Fruit fly (Drosophila melanogaster) whole organism: Measurements from ENCODE around the gene opm.

Experiments used
- CG8478 ChIP-seq: fragments of >200 bp; optimal IDR thresholded peaks from 2 replicates; lab custom pipeline; 2018; ENCODE audit warnings: inconsistent platforms
- Dll ChIP-seq: fragments of >200 bp; optimal IDR thresholded peaks from 2 replicates; lab custom pipeline; 2017
- EcR ChIP-seq, 2 experiments: fragments of >200 bp; optimal IDR thresholded peaks; 2 replicates each; lab custom pipeline; 2017; ENCODE audit warnings: missing biosample characterization in 2 of 2, missing genetic modification characterization in 2 of 2, missing genetic modification reagents in 2 of 2
- pan ChIP-seq: fragments of >200 bp; optimal IDR thresholded peaks from 2 replicates; lab custom pipeline; 2017
- psq ChIP-seq: fragments of >200 bp; optimal IDR thresholded peaks from 2 replicates; lab custom pipeline; 2017
- usp ChIP-seq: fragments of >200 bp; optimal IDR thresholded peaks from 2 replicates; lab custom pipeline; 2017; ENCODE audit warnings: missing biosample characterization, missing genetic modification characterization, mixed read lengths

opm gene

DNA sequence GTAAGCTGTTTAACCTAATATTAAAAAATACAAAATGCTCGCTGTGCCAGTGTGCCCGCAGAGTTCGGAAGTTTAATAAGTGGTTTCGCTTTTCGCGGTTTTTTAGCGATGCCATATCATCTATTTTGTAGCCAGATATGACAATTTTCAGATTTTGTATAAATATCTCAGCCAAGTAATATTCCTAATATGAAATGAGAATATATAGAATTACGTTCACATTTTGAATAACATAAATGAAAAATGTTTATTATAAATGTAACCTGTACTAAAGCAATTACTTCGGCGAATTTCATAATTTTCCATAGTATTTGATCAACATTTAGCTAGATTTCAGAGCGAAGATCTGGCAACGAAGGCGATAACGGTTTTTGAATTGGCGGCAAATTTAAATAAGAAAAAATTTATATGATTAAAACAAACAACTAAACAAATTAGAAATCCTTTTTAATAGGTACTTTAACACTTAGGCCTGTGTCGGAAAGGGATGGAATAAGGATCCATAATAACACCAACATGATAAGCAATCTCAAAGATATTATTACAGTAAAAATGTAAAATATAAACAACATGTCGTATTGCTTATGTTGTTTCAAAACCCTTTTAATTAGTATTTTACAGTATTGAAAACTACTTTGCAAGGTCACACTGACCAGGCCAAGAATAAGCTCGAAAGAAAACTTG lies at the start of gene opm, which contains the start of gene dob:
Gene opm, minus strand, starts transcription at position 59 of the 684 bp plus-strand sequence.
Gene dob, plus strand, starts transcription at position 634 of the 684 bp plus-strand sequence.
- no peak for TF ChIP-seq Dll
- no peak for TF ChIP-seq pan
- TF ChIP-seq usp (GFP tag; lab: Kevin White, UChicago), result no peak
- TF ChIP-seq CG8478, result no peak
- TF ChIP-seq psq, result no peak
- no peak for TF ChIP-seq EcR (GFP tag; optimal IDR thresholded peaks at IDR 0.05; lab: Kevin White, UChicago)

DNA sequence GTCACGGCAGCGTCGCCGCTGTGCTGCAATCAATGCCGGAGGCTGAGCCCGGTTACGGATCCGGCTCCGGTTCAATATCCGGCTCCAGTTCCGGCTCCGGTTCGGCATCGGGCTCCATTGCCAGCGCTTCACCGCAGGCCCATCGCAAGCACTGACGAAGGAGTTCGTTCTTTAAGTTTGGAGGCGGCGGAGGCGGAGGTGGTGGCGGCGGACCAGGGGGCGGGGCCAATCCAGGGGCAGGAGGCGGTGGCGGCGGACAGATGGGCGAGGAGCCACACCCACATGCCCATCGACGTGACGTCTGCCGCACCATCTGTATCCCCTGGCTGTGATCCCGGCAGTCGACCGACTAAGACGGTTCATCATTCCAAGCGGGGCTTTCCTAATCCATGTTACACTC lies 45.7 kb upstream of the opm start:
- TF ChIP-seq CG8478 (no peak), pan (no peak)

- TF ChIP-seq usp (GFP tag; lab: Kevin White, UChicago) (no peak), pan (no peak), CG8478 (no peak), EcR (GFP tag; optimal IDR thresholded peaks at IDR 0.05; lab: Kevin White, UChicago) (no peak), psq (no peak), Dll (no peak)
These were observed 29.7 kb upstream of the opm start, which contains the start of gene CG9072 for dm6 chrX:15095942-15096341. CG9072 (minus strand) TSS chrX:15096042.

DNA sequence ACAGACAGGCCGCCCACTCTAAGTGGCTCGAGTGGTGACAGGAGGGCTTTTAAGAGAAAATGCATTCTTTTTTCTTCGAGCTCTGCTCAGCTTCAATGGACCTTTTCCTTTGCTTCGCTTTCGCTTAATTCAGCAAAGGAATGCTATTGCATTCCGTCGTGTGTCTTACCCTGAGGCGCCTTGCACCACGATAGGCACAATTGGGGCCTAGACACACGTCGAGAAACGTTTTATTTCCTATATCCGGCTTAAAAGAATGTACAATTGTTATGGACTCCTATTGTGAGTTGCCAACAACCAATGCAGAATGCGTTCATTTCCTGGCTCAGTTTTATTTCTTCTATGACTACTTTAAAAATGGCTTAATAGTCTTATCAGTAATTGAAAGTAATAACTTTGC lies 24.9 kb upstream of the opm start:
- TF ChIP-seq pan (no peak), usp (GFP tag; lab: Kevin White, UChicago) (no peak), EcR (GFP tag; optimal IDR thresholded peaks at IDR 0.05; lab: Kevin White, UChicago) (no peak), Dll (no peak), psq (no peak), CG8478 (no peak)

dm6 chrX:15090371-15090770 lies 24.1 kb upstream of the opm start:
- TF ChIP-seq CG8478 (no peak), EcR (GFP tag; optimal IDR thresholded peaks at IDR 0.05; lab: Kevin White, UChicago) (no peak), Dll (no peak), usp (GFP tag; lab: Kevin White, UChicago) (no peak), pan (no peak), psq (no peak)

DNA sequence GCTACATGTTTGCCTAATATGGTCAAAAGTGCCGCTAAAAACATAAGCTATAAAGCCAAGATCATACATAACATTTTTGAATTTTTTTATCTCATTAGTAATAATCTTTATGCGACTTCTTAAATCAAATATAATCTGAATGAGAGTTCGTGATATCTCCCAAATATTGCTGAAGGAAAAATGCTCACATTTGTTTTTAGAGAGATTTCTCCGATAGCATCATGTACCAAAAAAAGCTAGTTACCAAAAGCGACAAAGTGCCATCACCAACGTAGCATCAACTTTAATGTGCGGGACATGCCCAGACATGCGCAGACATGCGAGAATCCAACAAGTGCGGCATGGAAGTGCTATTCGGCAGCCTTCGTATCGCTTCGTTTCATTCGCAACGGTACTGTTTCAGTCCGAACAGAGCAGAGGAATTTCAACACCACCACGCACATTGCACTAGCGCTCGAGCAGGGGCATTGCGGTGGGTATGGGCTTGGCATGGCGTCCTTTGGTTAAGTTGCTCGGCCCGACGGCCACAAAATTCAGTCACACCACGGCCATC lies 23.0 kb upstream of the opm start, which contains the start of gene Rab3-GEF:
Gene Rab3-GEF, plus strand, starts transcription at position 537 of the 553 bp plus-strand sequence.
- no peak for TF ChIP-seq CG8478
- TF ChIP-seq Dll, result no peak
- TF ChIP-seq usp (GFP tag; lab: Kevin White, UChicago), result no peak
- no peak for TF ChIP-seq psq
- TF ChIP-seq pan, result no peak
- no peak for TF ChIP-seq EcR (GFP tag; optimal IDR thresholded peaks at IDR 0.05; lab: Kevin White, UChicago)

- no peak for TF ChIP-seq EcR (GFP tag; optimal IDR thresholded peaks at IDR 0.05; lab: Kevin White, UChicago)
- no peak for TF ChIP-seq CG8478
- TF ChIP-seq psq, result no peak
- no peak for TF ChIP-seq Dll
- TF ChIP-seq usp (GFP tag; lab: Kevin White, UChicago), result no peak
- TF ChIP-seq pan, result no peak
These were observed 19.7 kb upstream of the opm start, which contains the start of the genes CG15027 and Dbct for dm6 chrX:15085777-15086510. CG15027 (minus strand) TSS chrX:15085827. Dbct (plus strand) TSS chrX:15086125.

DNA sequence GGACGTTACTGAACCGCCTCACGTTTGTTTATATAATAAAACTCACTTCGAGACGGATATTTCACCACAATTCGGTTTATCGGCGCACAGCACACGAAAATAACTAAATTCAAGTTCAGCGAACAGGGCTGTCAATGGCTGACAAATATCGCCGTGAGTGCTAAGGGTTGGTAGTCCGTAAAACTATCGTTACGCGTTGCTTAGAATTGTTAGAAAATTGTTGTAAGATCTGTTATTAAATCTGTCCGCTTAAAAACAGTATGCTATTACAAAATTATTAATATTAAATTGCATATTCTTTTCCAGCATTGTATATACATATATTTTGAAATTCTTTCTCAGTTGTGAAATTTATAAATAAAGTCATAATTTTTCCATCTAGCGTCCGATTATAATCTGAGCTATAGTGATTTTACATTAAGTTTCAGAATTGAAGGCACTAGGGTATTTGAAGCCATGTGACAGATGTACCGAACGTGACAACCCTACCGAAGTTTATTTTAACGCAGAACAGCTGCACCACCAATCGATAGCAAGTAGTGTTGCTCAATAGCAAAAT lies 18.4 kb upstream of the opm start, which contains the start of gene Cox17:
Gene Cox17, minus strand, starts transcription at position 120 of the 559 bp plus-strand sequence.
- TF ChIP-seq usp (GFP tag; lab: Kevin White, UChicago), result no peak
- TF ChIP-seq Dll, result no peak
- no peak for TF ChIP-seq EcR (GFP tag; optimal IDR thresholded peaks at IDR 0.05; lab: Kevin White, UChicago)
- TF ChIP-seq psq, result no peak
- no peak for TF ChIP-seq CG8478
- TF ChIP-seq pan, result no peak

dm6 chrX:15082681-15083080 lies 16.4 kb upstream of the opm start, which contains the start of gene CG33178:
CG33178 (plus strand) TSS chrX:15082827.
- TF ChIP-seq pan (no peak), usp (GFP tag; lab: Kevin White, UChicago) (no peak), psq (no peak), EcR (GFP tag; optimal IDR thresholded peaks at IDR 0.05; lab: Kevin White, UChicago) (no peak), CG8478 (no peak), Dll (no peak)

- TF ChIP-seq psq (no peak), usp (GFP tag; lab: Kevin White, UChicago) (no peak), Dll (no peak), CG8478 (no peak), EcR (GFP tag; optimal IDR thresholded peaks at IDR 0.05; lab: Kevin White, UChicago) (no peak), pan (no peak)
These were observed 14.7 kb upstream of the opm start, which contains the start of gene CG33177 for dm6 chrX:15080780-15081402. CG33177 (plus strand) TSS chrX:15081367.

DNA sequence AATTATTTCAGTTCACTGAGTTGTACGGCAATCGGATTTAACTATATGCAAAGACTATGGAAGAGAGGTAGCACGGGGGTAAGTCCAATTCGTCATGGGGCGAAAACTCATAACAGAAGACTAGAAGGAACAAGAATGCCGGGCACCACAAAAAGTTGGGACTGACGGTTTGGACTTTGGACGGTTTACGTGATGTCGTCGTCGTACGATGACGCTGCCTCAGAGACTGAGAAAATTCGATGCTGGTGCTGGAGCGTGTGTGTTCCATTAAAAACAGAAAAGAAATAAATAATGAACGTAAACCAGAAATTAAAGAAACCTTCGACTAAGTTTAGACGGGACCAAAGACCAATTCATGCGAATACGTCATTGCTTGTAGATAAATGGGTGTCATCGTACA lies 13.7 kb upstream of the opm start:
- TF ChIP-seq psq, result no peak
- no peak for TF ChIP-seq usp (GFP tag; lab: Kevin White, UChicago)
- TF ChIP-seq pan, result no peak
- TF ChIP-seq EcR (GFP tag; optimal IDR thresholded peaks at IDR 0.05; lab: Kevin White, UChicago), result no peak
- no peak for TF ChIP-seq CG8478
- TF ChIP-seq Dll, result no peak
